Fruit fly (Drosophila melanogaster): Measurements from ENCODE around the gene CG3081.
A peak's percentile ranks its signal among the peaks of the same experiment; 100 is the strongest.

The CG3081 gene

dm6 chrX:4687778-4688399 is 44.1 kb upstream of the CG3081 start, which contains the start of gene ctp (continued):
- TF ChIP-seq CG16815 (GFP tag; optimal IDR thresholded peaks at IDR 0.05) (no peak), insv (GFP tag; optimal IDR thresholded peaks at IDR 0.05) (peak in 1 of 2 experiments; percentile 24), CG13424 (tag; optimal IDR thresholded peaks at IDR 0.05) (peak; percentile 49), CG11723 (GFP tag; optimal IDR thresholded peaks at IDR 0.05) (no peak), CoRest (tag; optimal IDR thresholded peaks at IDR 0.05) (peak; percentile 51), ato (GFP tag; IDR thresholded peaks at IDR 0.05; ENCODE audit: partially characterized antibody) (no peak), gcm (GFP tag; optimal IDR thresholded peaks at IDR 0.05) (peak; percentile 31), CG9215 (GFP tag; IDR thresholded peaks at IDR 0.05) (peak; percentile 28; the same call in 1 of the 2 replicates), HLH4C (GFP tag; IDR thresholded peaks at IDR 0.05; ENCODE audit: partially characterized antibody) (peak; percentile 83), Poxn (GFP tag; IDR thresholded peaks at IDR 0.05) (no peak), CG11456 (GFP tag; IDR thresholded peaks at IDR 0.05) (0 out of 3 replicates have a peak, but pooled peaks have one; percentile 53), CG13624 (GFP tag; optimal IDR thresholded peaks at IDR 0.05) (peak; percentile 51), CG17385 (GFP tag; optimal IDR thresholded peaks at IDR 0.05) (peak; percentile 41), CG1529 (GFP tag; optimal IDR thresholded peaks at IDR 0.05) (no peak), Fer2 (tag; optimal IDR thresholded peaks at IDR 0.05) (no peak), lmd (GFP tag; IDR thresholded peaks at IDR 0.05) (peak; percentile 23; the same call in 1 of the 2 replicates), CG5180 (GFP tag; optimal IDR thresholded peaks at IDR 0.05) (peak; percentile 6), CG6791 (GFP tag; IDR thresholded peaks at IDR 0.05; ENCODE audit: partially characterized antibody) (peak; percentile 58; the same call in 2 of the 3 replicates), Adf1 (GFP tag; IDR thresholded peaks at IDR 0.05) (peak; percentile 45; the same call in 1 of the 2 replicates), ewg (GFP tag; optimal IDR thresholded peaks at IDR 0.05) (no peak), Opbp (GFP tag; IDR thresholded peaks at IDR 0.05; ENCODE audit: partially characterized antibody) (peak; percentile 58), Nf-YA (GFP tag; IDR thresholded peaks at IDR 0.05) (peak; percentile 88), ranshi (GFP tag; IDR thresholded peaks at IDR 0.05) (0 out of 2 replicates have a peak, but pooled peaks have one; percentile 4), exex (tag; optimal IDR thresholded peaks at IDR 0.05) (peak; percentile 33), nau (GFP tag; optimal IDR thresholded peaks at IDR 0.05) (peak; percentile 42), CG11247 (GFP tag; IDR thresholded peaks at IDR 0.05) (0 out of 2 replicates have a peak, but pooled peaks have one; percentile 27), CG5245 (GFP tag; optimal IDR thresholded peaks at IDR 0.05) (no peak), zfh2 (GFP tag; optimal IDR thresholded peaks at IDR 0.05) (peak; percentile 78), gcm2 (GFP tag; optimal IDR thresholded peaks at IDR 0.05) (no peak), ash1 (GFP tag; optimal IDR thresholded peaks at IDR 0.05) (peak; percentile 12), CG7745 (tag; optimal IDR thresholded peaks at IDR 0.05) (no peak), dmrt99B (tag; optimal IDR thresholded peaks at IDR 0.05) (peak; percentile 27), CG15269 (tag; optimal IDR thresholded peaks at IDR 0.05) (peak; percentile 40), CG6689 (GFP tag; IDR thresholded peaks at IDR 0.05) (0 out of 2 replicates have a peak, but pooled peaks have one; percentile 15), amos (GFP tag; IDR thresholded peaks at IDR 0.05; ENCODE audit: partially characterized antibody) (peak; percentile 40), her (GFP tag; optimal IDR thresholded peaks at IDR 0.05) (peak; percentile 70), Hmx (GFP tag; optimal IDR thresholded peaks at IDR 0.05) (no peak), NfI (GFP tag; optimal IDR thresholded peaks at IDR 0.05) (peak; percentile 14), Deaf1 (tag; optimal IDR thresholded peaks at IDR 0.05) (peak; percentile 100), CG12236 (GFP tag; optimal IDR thresholded peaks at IDR 0.05) (no peak), sisA (GFP tag; IDR thresholded peaks at IDR 0.05) (0 out of 2 replicates have a peak, but pooled peaks have one; percentile 26), bsh (GFP tag; optimal IDR thresholded peaks at IDR 0.05) (peak; percentile 22 to 39), kni (GFP tag; optimal IDR thresholded peaks at IDR 0.05) (peak; percentile 53), CG8290 (GFP tag; optimal IDR thresholded peaks at IDR 0.05) (peak; percentile 95), CG8290 (tag; optimal IDR thresholded peaks at IDR 0.05) (peak; percentile 90 to 93), ro (GFP tag; IDR thresholded peaks at IDR 0.05) (no peak), Hr39 (optimal IDR thresholded peaks at IDR 0.05) (no peak), CG8478 (optimal IDR thresholded peaks at IDR 0.05) (no peak), stc (GFP tag; IDR thresholded peaks at IDR 0.05) (no peak; the same call in 1 of the 2 replicates)

All from whole organism, embryonic.